Fruit fly (Drosophila melanogaster): ENCODE measurements around the gene Nnf1b.

Gene Nnf1b

dm6 chr2L:856001-856400 lies 45.6 kb downstream of the Nnf1b start (continued):
- TF ChIP-seq CG13894 (tag; optimal IDR thresholded peaks at IDR 0.05) (peak; percentile 5), crol (GFP tag; IDR thresholded peaks at IDR 0.05) (0 out of 2 replicates have a peak, but pooled peaks have one; percentile 26), Atf-2 (GFP tag; optimal IDR thresholded peaks at IDR 0.05) (no peak), CG4707 (GFP tag; optimal IDR thresholded peaks at IDR 0.05) (peak; percentile 45), CG3407 (GFP tag; optimal IDR thresholded peaks at IDR 0.05) (peak; percentile 45), Six4 (GFP tag; optimal IDR thresholded peaks at IDR 0.05) (no peak), CG1233 (GFP tag; optimal IDR thresholded peaks at IDR 0.05) (peak; percentile 36), CG3163 (GFP tag; optimal IDR thresholded peaks at IDR 0.05) (no peak), Meics (GFP tag; optimal IDR thresholded peaks at IDR 0.05) (peak; percentile 21), bsh (GFP tag; optimal IDR thresholded peaks at IDR 0.05) (peak in 1 of 2 experiments; percentile 37), CG11456 (GFP tag; IDR thresholded peaks at IDR 0.05) (0 out of 3 replicates have a peak, but pooled peaks have one; percentile 3), hkb (optimal IDR thresholded peaks at IDR 0.05) (no peak), hkb (GFP tag; IDR thresholded peaks at IDR 0.05) (peak; percentile 64; the same call in 1 of the 2 replicates), HLHmδ (GFP tag; optimal IDR thresholded peaks at IDR 0.05) (peak; percentile 74), CG7786 (GFP tag; optimal IDR thresholded peaks at IDR 0.05) (no peak), CG18262 (tag; optimal IDR thresholded peaks at IDR 0.05) (no peak), Hand (GFP tag; optimal IDR thresholded peaks at IDR 0.05) (no peak), CG17359 (tag; optimal IDR thresholded peaks at IDR 0.05) (peak; percentile 19), Rfx (GFP tag; IDR thresholded peaks at IDR 0.05) (peak; percentile 40; the same call in 1 of the 2 replicates), CG5953 (GFP tag; IDR thresholded peaks at IDR 0.05) (no peak), emc (GFP tag; optimal IDR thresholded peaks at IDR 0.05) (no peak), CG8281 (tag; optimal IDR thresholded peaks at IDR 0.05) (no peak), hb (GFP tag; IDR thresholded peaks at IDR 0.05; ENCODE audit: partially characterized antibody) (no peak), Hsf (GFP tag; optimal IDR thresholded peaks at IDR 0.05) (no peak), Dref (GFP tag; IDR thresholded peaks at IDR 0.05) (no peak), gt (GFP tag; IDR thresholded peaks at IDR 0.05) (no peak), CG18599 (GFP tag; optimal IDR thresholded peaks at IDR 0.05) (peak; percentile 77), CG2202 (tag; optimal IDR thresholded peaks at IDR 0.05) (peak; percentile 0), sisA (GFP tag; IDR thresholded peaks at IDR 0.05) (no peak), scrt (GFP tag; optimal IDR thresholded peaks at IDR 0.05) (no peak), grau (tag; optimal IDR thresholded peaks at IDR 0.05) (no peak), CG4730 (GFP tag; IDR thresholded peaks at IDR 0.05) (no peak), pum (GFP tag; optimal IDR thresholded peaks at IDR 0.05) (no peak), CG4328 (GFP tag; optimal IDR thresholded peaks at IDR 0.05) (peak; percentile 52), lab (GFP tag; optimal IDR thresholded peaks at IDR 0.05) (peak; percentile 73), chn (GFP tag; optimal IDR thresholded peaks at IDR 0.05) (no peak), BtbVII (GFP tag; optimal IDR thresholded peaks at IDR 0.05) (peak; percentile 15), Jarid2 (GFP tag; optimal IDR thresholded peaks at IDR 0.05) (no peak), CG7745 (tag; optimal IDR thresholded peaks at IDR 0.05) (no peak), Fer1 (GFP tag; optimal IDR thresholded peaks at IDR 0.05) (peak; percentile 46), CG31365 (tag; optimal IDR thresholded peaks at IDR 0.05) (peak; percentile 30), CG16863 (GFP tag; optimal IDR thresholded peaks at IDR 0.05) (no peak), CG2120 (GFP tag; optimal IDR thresholded peaks at IDR 0.05) (peak; percentile 33), sr (GFP tag; IDR thresholded peaks at IDR 0.05) (no peak), Dad (GFP tag; optimal IDR thresholded peaks at IDR 0.05) (no peak), CG8290 (GFP tag; optimal IDR thresholded peaks at IDR 0.05) (no peak), CG8290 (tag; optimal IDR thresholded peaks at IDR 0.05) (peak in 1 of 2 experiments; percentile 68), CG6254 (GFP tag; optimal IDR thresholded peaks at IDR 0.05) (peak; percentile 21), Hmr (GFP tag; optimal IDR thresholded peaks at IDR 0.05) (peak; percentile 14), C15 (GFP tag; IDR thresholded peaks at IDR 0.05) (no peak), twi (tag; optimal IDR thresholded peaks at IDR 0.05) (no peak)

Measured in whole organism, embryonic.